Fruit fly (Drosophila melanogaster) whole organism, embryonic: ENCODE measurements around the gene CG31344.

Source experiments
- ATbp ChIP-seq: fragments of 200-800 bp; sonication (Bioruptor generic); optimal IDR thresholded peaks from 2 replicates; lab custom pipeline; 2017; ENCODE audit warnings: missing biosample characterization, mild to moderate bottlenecking, missing genetic modification characterization, missing genetic modification reagents
- CG10979 ChIP-seq: fragments of 200-800 bp; sonication (Bioruptor generic); optimal IDR thresholded peaks from 2 replicates; lab custom pipeline; 2018; ENCODE audit warnings: missing biosample characterization, mild to moderate bottlenecking, missing genetic modification characterization, moderate library complexity
- CG11085 ChIP-seq: fragments of 200-800 bp; sonication (Bioruptor generic); IDR thresholded peaks from 2 replicates; pipeline ENCODE4 v1.3.6; 2022; ENCODE audit warnings: missing biosample characterization, missing genetic modification characterization
- CG11456 ChIP-seq: fragments of 200-800 bp; sonication (Bioruptor generic); IDR thresholded peaks from 3 replicates; pipeline ENCODE4 v1.3.6; 2022; ENCODE audit warnings: missing biosample characterization, missing genetic modification characterization
- CG11504 ChIP-seq: fragments of 200-800 bp; sonication (Bioruptor generic); optimal IDR thresholded peaks from 3 replicates; lab custom pipeline; 2019; ENCODE audit warnings: missing biosample characterization, mild to moderate bottlenecking, missing genetic modification characterization, moderate library complexity
- CG12659 ChIP-seq: fragments of 200-800 bp; sonication (Bioruptor generic); optimal IDR thresholded peaks from 3 replicates; lab custom pipeline; 2017; ENCODE audit warnings: mild to moderate bottlenecking, missing biosample characterization, missing genetic modification reagents, missing genetic modification characterization
- CG12744 ChIP-seq: fragments of 200-800 bp; sonication (Bioruptor generic); optimal IDR thresholded peaks from 2 replicates; lab custom pipeline; 2016; ENCODE audit warnings: missing biosample characterization, missing genetic modification characterization
- CG13287 ChIP-seq: fragments of 200-800 bp; sonication (Bioruptor generic); IDR thresholded peaks from 2 replicates; pipeline ENCODE4 v1.3.6; 2022; ENCODE audit warnings: missing biosample characterization, missing genetic modification characterization; ENCODE audit not compliant: partially characterized antibody
- CG14441 ChIP-seq: fragments of 200-800 bp; sonication (Bioruptor generic); IDR thresholded peaks from 2 replicates; pipeline ENCODE4 v1.3.6; 2022; ENCODE audit warnings: missing biosample characterization, missing genetic modification characterization
- CG14667 ChIP-seq: fragments of 200-800 bp; sonication (Bioruptor generic); IDR thresholded peaks from 2 replicates; pipeline ENCODE4 v1.3.6; 2022; ENCODE audit warnings: missing biosample characterization, missing genetic modification characterization
- CG1529 ChIP-seq: fragments of 200-800 bp; sonication (Bioruptor generic); optimal IDR thresholded peaks from 3 replicates; lab custom pipeline; 2018; ENCODE audit warnings: missing biosample characterization, missing genetic modification characterization
- CG17359 ChIP-seq: fragments of 200-800 bp; sonication (Bioruptor generic); optimal IDR thresholded peaks from 3 replicates; lab custom pipeline; 2018; ENCODE audit warnings: missing biosample characterization, mild to moderate bottlenecking, missing genetic modification characterization, moderate library complexity
- CG2199 ChIP-seq: fragments of 200-800 bp; sonication (Bioruptor generic); IDR thresholded peaks from 3 replicates; pipeline ENCODE4 v1.3.6; 2022; ENCODE audit warnings: missing biosample characterization, missing genetic modification characterization
- CG2202 ChIP-seq: fragments of 200-800 bp; sonication (Bioruptor generic); optimal IDR thresholded peaks from 2 replicates; lab custom pipeline; 2018; ENCODE audit warnings: missing biosample characterization, mild to moderate bottlenecking, missing genetic modification characterization
- CG2678 ChIP-seq: fragments of 200-800 bp; sonication (Bioruptor generic); optimal IDR thresholded peaks from 3 replicates; lab custom pipeline; 2019; ENCODE audit warnings: missing biosample characterization, mild to moderate bottlenecking, missing genetic modification characterization, moderate library complexity
- CG2875 ChIP-seq: fragments of 200-800 bp; sonication (Bioruptor generic); optimal IDR thresholded peaks from 2 replicates; lab custom pipeline; 2017; ENCODE audit warnings: missing biosample characterization, mild to moderate bottlenecking, missing genetic modification characterization, missing genetic modification reagents
- CG3065 ChIP-seq: fragments of 200-800 bp; sonication (Bioruptor generic); optimal IDR thresholded peaks from 2 replicates; lab custom pipeline; 2016; ENCODE audit warnings: missing biosample characterization, missing genetic modification characterization
- CG3163 ChIP-seq: fragments of 200-800 bp; sonication (Bioruptor generic); optimal IDR thresholded peaks from 3 replicates; lab custom pipeline; 2016; ENCODE audit warnings: missing biosample characterization, missing genetic modification characterization
- CG32767 ChIP-seq: fragments of 200-800 bp; sonication (Bioruptor generic); IDR thresholded peaks from 2 replicates; pipeline ENCODE4 v1.3.6; 2022; ENCODE audit warnings: missing biosample characterization, missing genetic modification characterization
- CG33557 ChIP-seq: fragments of 200-800 bp; sonication (Bioruptor generic); optimal IDR thresholded peaks from 2 replicates; lab custom pipeline; 2019; ENCODE audit warnings: missing biosample characterization, mild to moderate bottlenecking, missing genetic modification characterization, moderate library complexity
- CG42726 ChIP-seq: fragments of 200-800 bp; sonication (Bioruptor generic); IDR thresholded peaks from 2 replicates; pipeline ENCODE4 v1.3.6; 2022; ENCODE audit warnings: missing biosample characterization, missing genetic modification characterization; ENCODE audit not compliant: partially characterized antibody
- CG5245 ChIP-seq: fragments of 200-800 bp; sonication (Bioruptor generic); optimal IDR thresholded peaks from 3 replicates; lab custom pipeline; 2016; ENCODE audit warnings: missing biosample characterization, missing genetic modification characterization
- Camta ChIP-seq: fragments of 200-800 bp; sonication (Bioruptor generic); optimal IDR thresholded peaks from 2 replicates; lab custom pipeline; 2016; ENCODE audit warnings: missing biosample characterization, missing genetic modification characterization
- CkIIα-i1 ChIP-seq: fragments of 200-800 bp; sonication (Bioruptor generic); IDR thresholded peaks from 2 replicates; pipeline ENCODE4 v1.3.6; 2022; ENCODE audit warnings: missing biosample characterization, missing genetic modification characterization
- D19A ChIP-seq: fragments of 200-800 bp; optimal IDR thresholded peaks from 3 replicates; lab custom pipeline; 2019; ENCODE audit warnings: missing biosample characterization, mild to moderate bottlenecking, missing genetic modification characterization, moderate library complexity
- Dip3 ChIP-seq: fragments of 200-800 bp; sonication (Bioruptor generic); optimal IDR thresholded peaks from 3 replicates; lab custom pipeline; 2016; ENCODE audit warnings: missing biosample characterization, missing genetic modification characterization
- Hr51 ChIP-seq, 2 experiments: fragments of 200-800 bp; sonication (Bioruptor generic); optimal IDR thresholded peaks; 2 replicates in 1 of 2; 3 replicates in 1 of 2; lab custom pipeline; 2016 to 2018; ENCODE audit warnings: missing biosample characterization in 2 of 2, missing genetic modification characterization in 2 of 2, mild to moderate bottlenecking in 1 of 2, moderate library complexity in 1 of 2
- Hr78 ChIP-seq, 2 experiments: fragments of 200-800 bp in 1 of 2; fragments of >200 bp in 1 of 2; sonication (Bioruptor generic) in 1 of 2; optimal IDR thresholded peaks; 2 replicates each; lab custom pipeline; 2017 to 2019; ENCODE audit warnings: missing biosample characterization in 2 of 2, missing genetic modification characterization in 2 of 2, mild to moderate bottlenecking in 1 of 2, moderate library complexity in 1 of 2
- Hsf ChIP-seq: fragments of 200-800 bp; sonication (Bioruptor generic); optimal IDR thresholded peaks from 3 replicates; lab custom pipeline; 2016; ENCODE audit warnings: missing biosample characterization, missing genetic modification characterization
- Kr ChIP-seq: fragments of 200-800 bp; sonication (Bioruptor generic); optimal IDR thresholded peaks from 2 replicates; lab custom pipeline; 2017; ENCODE audit warnings: missing biosample characterization, mild to moderate bottlenecking, missing genetic modification characterization
- Nf-YB ChIP-seq: fragments of 200-800 bp; sonication (Bioruptor generic); optimal IDR thresholded peaks from 3 replicates; lab custom pipeline; 2019; ENCODE audit warnings: missing biosample characterization, mild to moderate bottlenecking, missing genetic modification characterization, moderate library complexity
- Sry-δ ChIP-seq: fragments of 200-800 bp; sonication (Bioruptor generic); optimal IDR thresholded peaks from 2 replicates; lab custom pipeline; 2016; ENCODE audit warnings: missing biosample characterization, missing genetic modification characterization
- Trl ChIP-seq, 3 experiments: fragments of >200 bp in 2 of 3; fragments of 200-800 bp in 1 of 3; sonication (Bioruptor generic) in 1 of 3; optimal IDR thresholded peaks; 2 replicates in 1 of 3; 3 replicates in 2 of 3; lab custom pipeline; 2016 to 2017; ENCODE audit warnings: missing biosample characterization in 1 of 3, missing genetic modification characterization in 1 of 3
- crp ChIP-seq, 2 experiments: fragments of 200-800 bp; sonication (Bioruptor generic); optimal IDR thresholded peaks; 2 replicates in 1 of 2; 3 replicates in 1 of 2; lab custom pipeline; 2017; ENCODE audit warnings: missing biosample characterization in 2 of 2, missing genetic modification characterization in 2 of 2, mild to moderate bottlenecking in 1 of 2, moderate library complexity in 1 of 2
- dm ChIP-seq: fragments of 200-800 bp; sonication (Bioruptor generic); optimal IDR thresholded peaks from 3 replicates; lab custom pipeline; 2016; ENCODE audit warnings: missing biosample characterization, missing genetic modification characterization
- ems ChIP-seq: fragments of 200-800 bp; sonication (Bioruptor generic); optimal IDR thresholded peaks from 3 replicates; lab custom pipeline; 2016; ENCODE audit warnings: missing biosample characterization, missing genetic modification characterization
- eve ChIP-seq, 2 experiments: fragments of >200 bp; optimal IDR thresholded peaks; 2 replicates each; lab custom pipeline; 2017; ENCODE audit warnings: missing biosample characterization in 2 of 2, missing genetic modification characterization in 2 of 2
- exex ChIP-seq: fragments of 200-800 bp; sonication (Bioruptor generic); optimal IDR thresholded peaks from 4 replicates; lab custom pipeline; 2018; ENCODE audit warnings: missing biosample characterization, mild to moderate bottlenecking, missing genetic modification characterization, moderate library complexity
- fru ChIP-seq: fragments of >200 bp; optimal IDR thresholded peaks from 2 replicates; lab custom pipeline; 2017
- gfzf ChIP-seq: fragments of 200-800 bp; sonication (Bioruptor generic); optimal IDR thresholded peaks from 2 replicates; lab custom pipeline; 2016; ENCODE audit warnings: missing biosample characterization, mild to moderate bottlenecking, missing genetic modification characterization, moderate library complexity
- jigr1 ChIP-seq: fragments of 200-800 bp; sonication (Bioruptor generic); IDR thresholded peaks from 3 replicates; pipeline ENCODE4 v1.3.6; 2022; ENCODE audit warnings: missing biosample characterization, missing genetic modification characterization
- kni ChIP-seq: fragments of 200-800 bp; sonication (Bioruptor generic); optimal IDR thresholded peaks from 3 replicates; lab custom pipeline; 2017; ENCODE audit warnings: mild to moderate bottlenecking, missing biosample characterization, missing genetic modification reagents, missing genetic modification characterization
- pzg ChIP-seq: fragments of 200-800 bp; sonication (Bioruptor generic); optimal IDR thresholded peaks from 3 replicates; lab custom pipeline; 2018; ENCODE audit warnings: missing biosample characterization, mild to moderate bottlenecking, missing genetic modification characterization, moderate library complexity
- rib ChIP-seq: fragments of 200-800 bp; sonication (Bioruptor generic); IDR thresholded peaks from 2 replicates; pipeline ENCODE4 v1.3.6; 2022; ENCODE audit warnings: missing biosample characterization, missing genetic modification characterization
- so ChIP-seq: fragments of 200-800 bp; sonication (Bioruptor generic); IDR thresholded peaks from 3 replicates; pipeline ENCODE4 v1.3.6; 2022; ENCODE audit warnings: missing biosample characterization, missing genetic modification characterization
- stwl ChIP-seq: fragments of 200-800 bp; sonication (Bioruptor generic); optimal IDR thresholded peaks from 3 replicates; lab custom pipeline; 2018; ENCODE audit warnings: missing biosample characterization, mild to moderate bottlenecking, missing genetic modification characterization, moderate library complexity
- twi ChIP-seq: fragments of 200-800 bp; optimal IDR thresholded peaks from 2 replicates; lab custom pipeline; 2019; ENCODE audit warnings: missing biosample characterization, mild to moderate bottlenecking, missing genetic modification characterization, moderate library complexity
- vfl ChIP-seq: fragments of 200-800 bp; sonication (Bioruptor generic); optimal IDR thresholded peaks from 2 replicates; lab custom pipeline; 2016; ENCODE audit warnings: missing biosample characterization, missing genetic modification characterization

CG31344 gene

DNA sequence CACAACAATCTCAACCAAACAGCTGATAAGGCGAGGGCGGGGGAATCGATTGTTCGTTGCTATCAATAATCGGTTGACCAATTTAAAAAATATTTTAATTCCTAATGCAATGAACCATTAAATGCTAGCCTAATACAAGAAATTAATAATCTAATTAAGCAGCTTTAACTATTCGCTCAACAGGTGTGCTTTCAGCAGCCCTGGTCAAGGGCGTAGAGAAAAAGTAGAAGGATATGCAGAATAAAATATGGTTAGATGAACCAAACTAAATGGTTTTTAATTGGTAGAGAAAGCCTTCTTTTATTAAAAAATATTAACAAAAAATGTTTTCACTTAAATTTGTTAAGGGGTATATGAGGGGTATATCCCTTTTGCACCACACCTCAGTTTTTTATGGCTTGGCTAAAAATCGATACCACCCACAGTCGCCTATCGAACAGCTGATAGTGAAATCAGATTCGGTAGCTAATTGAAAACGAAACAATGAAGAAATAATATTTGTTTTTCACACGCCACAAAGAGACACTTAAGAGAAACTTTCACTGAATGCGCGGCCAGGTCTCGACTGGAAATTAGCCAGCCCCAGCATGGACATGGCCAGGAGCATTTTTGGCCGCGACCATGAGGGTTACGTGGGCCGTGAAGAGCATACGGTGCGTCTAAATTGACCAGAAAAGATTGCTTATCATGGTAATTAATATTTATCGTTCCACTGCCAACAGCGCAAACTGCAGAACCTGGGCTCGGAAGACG is 6.1 kb downstream of the CG31344 start, which contains the start of the genes SIDL and CG12241 (continued):
- TF ChIP-seq Hr51 (GFP tag; optimal IDR thresholded peaks at IDR 0.05; lab: Kevin White, UChicago) (peak in 1 of 2 experiments; percentile 43), CkIIα-i1 (GFP tag; lab: Robert Waterston, UW) (no peak), Kr (GFP tag; lab: Kevin White, UChicago) (no peak), CG3163 (no peak), CG2875 (GFP tag; lab: Kevin White, UChicago) (no peak), CG3065 (GFP tag; lab: Kevin White, UChicago) (peak; percentile 67), dm (GFP tag; lab: Kevin White, UChicago) (no peak), D19A (no peak), CG32767 (GFP tag; lab: Robert Waterston, UW) (no peak), Trl (optimal IDR thresholded peaks at IDR 0.05; lab: Kevin White, UChicago) (no peak), Trl (GFP tag; optimal IDR thresholded peaks at IDR 0.05; lab: Kevin White, UChicago) (peak; percentile 84), Nf-YB (GFP tag; lab: Kevin White, UChicago) (no peak), so (GFP tag; lab: Robert Waterston, UW) (no peak), Hsf (GFP tag; lab: Kevin White, UChicago) (peak; percentile 72), crp (GFP tag; optimal IDR thresholded peaks at IDR 0.05; lab: Kevin White, UChicago) (peak; percentile 54 to 91), stwl (tag; lab: Kevin White, UChicago) (peak; percentile 16), eve (GFP tag; optimal IDR thresholded peaks at IDR 0.05; lab: Kevin White, UChicago) (no peak), pzg (peak; percentile 34), CG5245 (GFP tag; lab: Kevin White, UChicago) (peak; percentile 48), ATbp (GFP tag; lab: Kevin White, UChicago) (no peak), CG10979 (peak; percentile 73), CG14441 (GFP tag; lab: Robert Waterston, UW) (peak; percentile 96), CG11504 (no peak), CG13287 (no peak; the same call in 1 of the 2 replicates), CG42726 (no peak), CG11085 (peak; percentile 89), fru (no peak), CG2678 (tag; lab: Kevin White, UChicago) (peak; percentile 92), CG33557 (GFP tag; lab: Kevin White, UChicago) (peak; percentile 4), CG2202 (tag; lab: Kevin White, UChicago) (no peak), CG12659 (GFP tag; lab: Kevin White, UChicago) (peak; percentile 69), Sry-δ (GFP tag; lab: Kevin White, UChicago) (peak; percentile 66), Dip3 (GFP tag; lab: Kevin White, UChicago) (peak; percentile 74), Camta (GFP tag; lab: Kevin White, UChicago) (peak; percentile 84), jigr1 (peak; percentile 88), CG12744 (GFP tag; lab: Kevin White, UChicago) (peak; percentile 11), CG2199 (GFP tag; lab: Robert Waterston, UW) (peak; percentile 81), gfzf (peak; percentile 15), vfl (GFP tag; lab: Kevin White, UChicago) (peak; percentile 48), twi (tag; lab: Kevin White, UChicago) (peak; percentile 13), ems (peak; percentile 84), CG1529 (GFP tag; lab: Kevin White, UChicago) (no peak), CG11456 (GFP tag; lab: Robert Waterston, UW) (peak; percentile 93), exex (tag; lab: Kevin White, UChicago) (peak; percentile 68), kni (GFP tag; lab: Kevin White, UChicago) (no peak), rib (peak; percentile 91), CG17359 (peak; percentile 83), Hr78 (GFP tag; optimal IDR thresholded peaks at IDR 0.05; lab: Kevin White, UChicago) (no peak), CG14667 (GFP tag; lab: Robert Waterston, UW) (peak; percentile 94)
